Fruit fly (Drosophila melanogaster) whole organism, embryonic: Measurements from ENCODE around the gene Gpo3.

Experiments used
- Rx ChIP-seq: fragments of 200-800 bp; sonication (Bioruptor generic); IDR thresholded peaks from 2 replicates; pipeline ENCODE4 v1.3.6; 2022; ENCODE audit warnings: missing biosample characterization, missing genetic modification characterization
- ap ChIP-seq: fragments of 200-800 bp; sonication (Bioruptor generic); IDR thresholded peaks from 2 replicates; pipeline ENCODE4 v1.3.6; 2022; ENCODE audit warnings: missing biosample characterization, missing genetic modification characterization
- sqz ChIP-seq: fragments of 200-800 bp; sonication (Bioruptor generic); optimal IDR thresholded peaks from 3 replicates; lab custom pipeline; 2018; ENCODE audit warnings: missing biosample characterization, mild to moderate bottlenecking, missing genetic modification characterization

- TF ChIP-seq sqz (GFP tag; lab: Kevin White, UChicago) (no peak), ap (GFP tag; lab: Robert Waterston, UW) (no peak), Rx (no peak)
These were observed 9.0 kb upstream of the Gpo3 start for dm6 chr2L:13699057-13699456.
